Worm (Caenorhabditis elegans): Measurements from ENCODE around the gene nlp-51.

ce11 chrII:11283803-11284202 is 35.7 kb downstream of the nlp-51 start:
- TF ChIP-seq unc-62 (GFP tag; optimal IDR thresholded peaks at IDR 0.05) (no peak), hlh-17 (GFP tag; optimal IDR thresholded peaks at IDR 0.05; ENCODE audit: borderline replicate concordance) (no peak), fkh-10 (GFP tag; optimal IDR thresholded peaks at IDR 0.05) (no peak), lin-39 (tag; optimal IDR thresholded peaks at IDR 0.05) (no peak)
